Worm (Caenorhabditis elegans) whole organism, late embryonic: ENCODE data around the gene strm-1.

Experiments
- ahr-1 ChIP-seq: sonication (generic microtip); optimal IDR thresholded peaks from 2 replicates; lab custom pipeline; 2016; ENCODE audit warnings: missing genetic modification characterization, missing compliant biosample characterization
- ceh-31 ChIP-seq: sonication (generic microtip); optimal IDR thresholded peaks from 2 replicates; lab custom pipeline; 2016; ENCODE audit warnings: missing genetic modification characterization, missing compliant biosample characterization
- che-1 ChIP-seq: sonication (generic microtip); optimal IDR thresholded peaks from 2 replicates; lab custom pipeline; 2016; ENCODE audit warnings: mild to moderate bottlenecking, missing genetic modification characterization, missing compliant biosample characterization
- ets-4 ChIP-seq: sonication (generic microtip); optimal IDR thresholded peaks from 2 replicates; lab custom pipeline; 2016; ENCODE audit warnings: missing genetic modification characterization, missing compliant biosample characterization
- pax-1 ChIP-seq: fragments of 150-350 bp; optimal IDR thresholded peaks from 2 replicates; lab custom pipeline; 2014; ENCODE audit warnings: missing biosample characterization, missing genetic modification characterization
- pha-4 ChIP-seq: fragments of 150-350 bp; optimal IDR thresholded peaks from 2 replicates; lab custom pipeline; 2018; ENCODE audit warnings: missing biosample characterization, missing genetic modification reagents, missing genetic modification characterization
- pros-1 ChIP-seq: fragments of 150-350 bp; optimal IDR thresholded peaks from 2 replicates; lab custom pipeline; 2014; ENCODE audit warnings: missing biosample characterization, missing genetic modification reagents, missing genetic modification characterization

DNA sequence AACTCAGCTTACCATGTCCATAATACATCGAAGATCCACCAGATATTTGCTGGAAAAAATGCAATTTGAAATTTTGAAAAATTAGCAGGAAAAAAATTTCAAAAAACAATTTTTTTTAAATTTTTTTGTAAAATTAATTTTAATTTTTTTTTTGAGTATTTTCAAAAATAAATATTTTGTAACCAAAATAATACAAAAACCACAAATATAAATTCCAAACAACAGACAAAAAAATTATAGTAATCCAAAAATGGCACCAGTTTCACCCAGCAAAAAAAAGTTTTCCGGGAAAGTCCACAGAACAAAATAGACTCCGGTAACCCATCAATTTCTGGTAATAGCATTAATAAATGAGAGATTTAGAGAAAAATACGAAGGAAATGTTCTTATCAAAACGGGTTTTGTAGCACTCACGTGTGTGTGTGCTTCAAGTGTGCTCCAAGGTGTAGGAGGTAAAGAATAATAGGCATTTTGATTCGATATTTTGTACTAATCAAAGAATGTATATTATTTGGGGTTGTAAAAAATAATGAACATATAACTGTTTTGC is 53.0 kb downstream of the strm-1 start, which contains the start of gene nhr-121:
- TF ChIP-seq pha-4 (tag; lab: Kevin White, UChicago) (no peak), che-1 (tag; lab: Kevin White, UChicago) (no peak), ceh-31 (tag; lab: Kevin White, UChicago) (no peak), pax-1 (tag; lab: Kevin White, UChicago) (no peak), pros-1 (no peak), ets-4 (tag; lab: Kevin White, UChicago) (no peak), ahr-1 (tag; lab: Kevin White, UChicago) (no peak)
